Worm (Caenorhabditis elegans) whole organism, midembryonic: ENCODE measurements around the gene F32A5.4.

Experiments
- T22C8.4 ChIP-seq: fragments of 200-800 bp; sonication (Bioruptor generic); IDR thresholded peaks from 2 replicates; pipeline ENCODE4 v1.3.6; 2022; ENCODE audit warnings: missing genetic modification characterization, missing compliant biosample characterization
- cog-1 ChIP-seq: sonication (generic microtip); optimal IDR thresholded peaks from 2 replicates; lab custom pipeline; 2016; ENCODE audit warnings: missing genetic modification characterization, missing compliant biosample characterization
- flt-1 ChIP-seq: fragments of 200-800 bp; sonication (Bioruptor generic); IDR thresholded peaks from 2 replicates; pipeline ENCODE4 v1.3.6; 2022; ENCODE audit warnings: missing genetic modification characterization, missing compliant biosample characterization
- ztf-29 ChIP-seq: fragments of 200-800 bp; sonication (Bioruptor generic); IDR thresholded peaks from 2 replicates; pipeline ENCODE4 v1.3.6; 2022; ENCODE audit warnings: missing genetic modification reagents, missing genetic modification characterization, missing compliant biosample characterization

ce11 chrII:7233274-7233673 lies 4.3 kb downstream of the F32A5.4 start:
- TF ChIP-seq flt-1 (GFP tag; lab: Robert Waterston, UW) (no peak), T22C8.4 (GFP tag; lab: Robert Waterston, UW) (no peak), cog-1 (tag; lab: Kevin White, UChicago) (no peak), ztf-29 (no peak)
